Fruit fly (Drosophila melanogaster): Measurements from ENCODE around the gene Arglu1.

Arglu1 gene

dm6 chr2L:9954119-9954518 lies 16.2 kb upstream of the Arglu1 start, which contains the start of the genes CG13126 and CG4709 (continued):
- TF ChIP-seq C15 (GFP tag; IDR thresholded peaks at IDR 0.05) (0 out of 3 replicates have a peak, but pooled peaks have one; percentile 20), p53 (GFP tag; optimal IDR thresholded peaks at IDR 0.05) (no peak), pho (GFP tag; optimal IDR thresholded peaks at IDR 0.05) (no peak), pfk (GFP tag; optimal IDR thresholded peaks at IDR 0.05) (no peak), tx (GFP tag; optimal IDR thresholded peaks at IDR 0.05) (no peak), nmo (GFP tag; optimal IDR thresholded peaks at IDR 0.05) (peak; percentile 97), gcm (GFP tag; optimal IDR thresholded peaks at IDR 0.05) (peak; percentile 93), Sry-β (GFP tag; optimal IDR thresholded peaks at IDR 0.05) (peak; percentile 61), sr (GFP tag; IDR thresholded peaks at IDR 0.05) (no peak), pan (optimal IDR thresholded peaks at IDR 0.05) (no peak), pan (GFP tag; optimal IDR thresholded peaks at IDR 0.05 in 1 of 2, IDR thresholded peaks at IDR 0.05 in 1 of 2) (peak in 1 of 2 experiments; percentile 94), CG1602 (GFP tag; optimal IDR thresholded peaks at IDR 0.05) (peak; percentile 89), CG13775 (GFP tag; optimal IDR thresholded peaks at IDR 0.05) (peak; percentile 92), CG6813 (GFP tag; optimal IDR thresholded peaks at IDR 0.05) (peak; percentile 90), CG12236 (GFP tag; optimal IDR thresholded peaks at IDR 0.05) (peak; percentile 6), fru (optimal IDR thresholded peaks at IDR 0.05) (no peak), bbx (GFP tag; IDR thresholded peaks at IDR 0.05; ENCODE audit: partially characterized antibody) (0 out of 2 replicates have a peak, but pooled peaks have one; percentile 18), Stat92E (GFP tag; optimal IDR thresholded peaks at IDR 0.05) (peak in 1 of 3 experiments; percentile 83), ewg (GFP tag; optimal IDR thresholded peaks at IDR 0.05) (peak; percentile 74), CG31224 (GFP tag; IDR thresholded peaks at IDR 0.05) (peak; percentile 79), her (GFP tag; optimal IDR thresholded peaks at IDR 0.05) (no peak), twi (tag; optimal IDR thresholded peaks at IDR 0.05) (peak; percentile 81), CG11695 (GFP tag; IDR thresholded peaks at IDR 0.05) (peak; percentile 95), Poxn (GFP tag; IDR thresholded peaks at IDR 0.05) (no peak; the same call in 1 of the 2 replicates), CG6854 (GFP tag; optimal IDR thresholded peaks at IDR 0.05) (peak; percentile 87), CG43689 (GFP tag; IDR thresholded peaks at IDR 0.05) (peak; percentile 61; the same call in 1 of the 2 replicates), disco-r (GFP tag; optimal IDR thresholded peaks at IDR 0.05) (no peak), grau (tag; optimal IDR thresholded peaks at IDR 0.05) (peak; percentile 93), CG14710 (tag; optimal IDR thresholded peaks at IDR 0.05) (peak; percentile 97), CG8765 (GFP tag; IDR thresholded peaks at IDR 0.05) (peak; percentile 74), sens-2 (GFP tag; IDR thresholded peaks at IDR 0.05) (peak; percentile 67; the same call in 1 of the 2 replicates), CG11085 (GFP tag; IDR thresholded peaks at IDR 0.05) (peak; percentile 77), Nf-YC (tag; optimal IDR thresholded peaks at IDR 0.05) (peak; percentile 82), maf-S (GFP tag; optimal IDR thresholded peaks at IDR 0.05) (no peak), bsh (GFP tag; optimal IDR thresholded peaks at IDR 0.05) (peak; percentile 63 to 92), MBD-R2 (GFP tag; IDR thresholded peaks at IDR 0.05) (peak; percentile 99), E2f2 (GFP tag; IDR thresholded peaks at IDR 0.05) (peak; percentile 76), Sin3A (optimal IDR thresholded peaks at IDR 0.05) (peak; percentile 18), Bgb (GFP tag; IDR thresholded peaks at IDR 0.05; ENCODE audit: partially characterized antibody) (no peak), D19B (GFP tag; optimal IDR thresholded peaks at IDR 0.05) (peak; percentile 81), CG42726 (GFP tag; IDR thresholded peaks at IDR 0.05; ENCODE audit: partially characterized antibody) (no peak), cas (GFP tag; IDR thresholded peaks at IDR 0.05) (peak; percentile 72), CG12744 (GFP tag; optimal IDR thresholded peaks at IDR 0.05) (no peak), Gsc (GFP tag; IDR thresholded peaks at IDR 0.05) (peak; percentile 64), phol (tag; optimal IDR thresholded peaks at IDR 0.05) (peak; percentile 96), CG31441 (GFP tag; IDR thresholded peaks at IDR 0.05) (peak; percentile 99), pita (GFP tag; optimal IDR thresholded peaks at IDR 0.05) (no peak), nerfin-2 (GFP tag; IDR thresholded peaks at IDR 0.05; ENCODE audit: partially characterized antibody) (no peak), slp2 (GFP tag; optimal IDR thresholded peaks at IDR 0.05) (peak; percentile 26), BEAF-32 (GFP tag; optimal IDR thresholded peaks at IDR 0.05) (peak; percentile 30), CG8290 (GFP tag; optimal IDR thresholded peaks at IDR 0.05) (peak; percentile 89), CG8290 (tag; optimal IDR thresholded peaks at IDR 0.05) (peak in 1 of 2 experiments; percentile 42)
